Worm (Caenorhabditis elegans) whole organism, early embryonic: Measurements from ENCODE around the gene C56C10.4.

Experiments used
- B0310.2 ChIP-seq: sonication (generic microtip); optimal IDR thresholded peaks from 2 replicates; lab custom pipeline; 2016; ENCODE audit warnings: mild to moderate bottlenecking, missing genetic modification characterization, missing compliant biosample characterization
- F13C5.2 ChIP-seq: sonication (generic microtip); optimal IDR thresholded peaks from 2 replicates; lab custom pipeline; 2017; ENCODE audit warnings: mild to moderate bottlenecking, missing genetic modification characterization, inconsistent platforms, missing compliant biosample characterization
- aly-1 ChIP-seq: sonication (generic microtip); optimal IDR thresholded peaks from 2 replicates; lab custom pipeline; 2016; ENCODE audit warnings: missing genetic modification characterization, missing compliant biosample characterization
- ama-1 ChIP-seq: fragments of 150-350 bp; optimal IDR thresholded peaks from 2 replicates; lab custom pipeline; 2014
- ceh-13 ChIP-seq: fragments of 200-800 bp; sonication (Bioruptor generic); optimal IDR thresholded peaks from 2 replicates; lab custom pipeline; 2018; ENCODE audit warnings: mild to moderate bottlenecking, missing genetic modification characterization, missing compliant biosample characterization
- ceh-36 ChIP-seq: sonication (generic microtip); optimal IDR thresholded peaks from 2 replicates; lab custom pipeline; 2016; ENCODE audit warnings: missing genetic modification characterization, inconsistent platforms, missing compliant biosample characterization
- ets-7 ChIP-seq: sonication (generic microtip); optimal IDR thresholded peaks from 2 replicates; lab custom pipeline; 2016; ENCODE audit warnings: missing genotype, missing genetic modification characterization, missing compliant biosample characterization
- flt-1 ChIP-seq: fragments of 200-800 bp; sonication (Bioruptor generic); IDR thresholded peaks from 2 replicates; pipeline ENCODE4 v1.3.6; 2022; ENCODE audit warnings: missing genetic modification characterization, missing compliant biosample characterization
- hmbx-1 ChIP-seq: sonication (generic microtip); optimal IDR thresholded peaks from 2 replicates; lab custom pipeline; 2016; ENCODE audit warnings: mild to moderate bottlenecking, missing genetic modification characterization, missing compliant biosample characterization
- hmg-4 ChIP-seq: fragments of 200-800 bp; sonication (Bioruptor generic); optimal IDR thresholded peaks from 2 replicates; lab custom pipeline; 2018; ENCODE audit warnings: mild to moderate bottlenecking, missing genetic modification characterization, missing compliant biosample characterization
- hnd-1 ChIP-seq: sonication (generic microtip); optimal IDR thresholded peaks from 2 replicates; lab custom pipeline; 2016; ENCODE audit warnings: missing genetic modification characterization, missing compliant biosample characterization
- pes-1 ChIP-seq: fragments of 200-800 bp; sonication (Bioruptor generic); IDR thresholded peaks from 2 replicates; pipeline ENCODE4 v1.3.6; 2022; ENCODE audit warnings: missing genetic modification reagents, missing genetic modification characterization, missing compliant biosample characterization
- scrt-1 ChIP-seq: fragments of 200-800 bp; sonication (Bioruptor generic); IDR thresholded peaks from 2 replicates; pipeline ENCODE4 v1.3.6; 2022; ENCODE audit warnings: missing genetic modification characterization, missing compliant biosample characterization
- sea-1 ChIP-seq: fragments of 200-800 bp; sonication (Bioruptor generic); conservative IDR thresholded peaks from 2 replicates; pipeline ENCODE4 v1.3.6; 2022; ENCODE audit warnings: missing genetic modification characterization, missing compliant biosample characterization
- tbx-11 ChIP-seq: fragments of 200-800 bp; sonication (Bioruptor generic); IDR thresholded peaks from 2 replicates; pipeline ENCODE4 v1.3.6; 2022; ENCODE audit warnings: missing genetic modification characterization, missing compliant biosample characterization
- tbx-37 ChIP-seq: fragments of 200-800 bp; sonication (Bioruptor generic); conservative IDR thresholded peaks from 2 replicates; pipeline ENCODE4 v1.3.6; 2022; ENCODE audit warnings: missing genetic modification reagents, missing genetic modification characterization, missing compliant biosample characterization
- tra-4 ChIP-seq: sonication (generic microtip); optimal IDR thresholded peaks from 2 replicates; lab custom pipeline; 2017; ENCODE audit warnings: missing genetic modification characterization, missing compliant biosample characterization

Gene C56C10.4

DNA sequence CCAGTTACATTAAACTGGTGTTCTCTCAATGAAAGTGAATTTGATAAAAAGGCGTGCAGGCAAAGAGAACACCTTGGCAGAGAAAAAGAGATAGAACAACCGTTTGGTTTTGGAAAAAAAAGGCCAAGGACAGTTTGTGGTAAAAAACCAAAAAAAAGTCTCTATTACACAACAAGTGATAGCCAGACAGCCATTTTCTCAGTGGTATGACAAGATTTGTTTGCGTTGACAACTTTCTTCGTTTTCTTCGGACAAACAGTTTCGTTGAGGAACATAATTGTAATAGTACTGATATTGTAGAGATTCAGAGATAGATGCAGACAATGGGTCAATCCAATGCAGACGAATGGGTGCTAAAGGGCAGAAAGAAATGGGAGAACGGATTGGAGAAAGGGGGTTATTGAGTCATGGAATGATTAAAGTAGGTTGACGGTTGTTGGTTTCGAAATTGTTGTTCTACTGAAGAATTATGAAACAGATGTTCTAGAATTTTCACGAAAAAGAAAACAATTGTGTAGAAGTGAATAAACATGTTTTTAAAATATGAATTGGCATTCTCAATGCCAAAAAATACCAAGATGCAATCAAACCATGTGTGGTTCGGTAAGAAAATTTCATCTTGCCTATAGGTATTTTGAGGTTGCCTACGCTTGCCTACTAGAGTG is 20.5 kb upstream of the C56C10.4 start:
- TF ChIP-seq hnd-1 (no peak), tbx-11 (GFP tag; lab: Robert Waterston, UW) (no peak), sea-1 (GFP tag; lab: Robert Waterston, UW) (no peak), ceh-13 (GFP tag; lab: Kevin White, UChicago) (no peak), ceh-36 (no peak)

DNA sequence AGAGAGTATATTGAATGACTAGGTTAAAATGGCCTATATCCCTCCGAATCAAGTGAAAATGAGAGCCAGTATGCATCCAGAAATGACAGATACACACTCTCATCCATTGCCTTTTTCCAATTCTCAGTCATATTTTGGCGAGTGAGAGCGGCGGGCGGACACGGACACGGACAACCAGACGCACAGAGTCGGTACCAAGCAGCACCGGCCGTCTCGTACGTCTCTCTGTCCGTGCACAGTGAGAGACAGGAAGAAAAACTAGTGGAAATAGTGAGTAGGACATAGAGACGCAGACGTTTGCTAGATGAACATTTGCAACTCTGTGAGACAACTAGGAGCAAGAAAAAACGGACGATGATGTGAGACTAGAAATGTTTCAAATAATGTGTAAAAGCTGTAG is 19.6 kb upstream of the C56C10.4 start:
- no peak for TF ChIP-seq F13C5.2 (tag; lab: Kevin White, UChicago)
- TF ChIP-seq tbx-11 (GFP tag; lab: Robert Waterston, UW): no peak
- TF ChIP-seq flt-1: no peak
- TF ChIP-seq ama-1: no peak
- TF ChIP-seq ceh-13 (GFP tag; lab: Kevin White, UChicago): no peak
- no peak for TF ChIP-seq aly-1 (tag; lab: Kevin White, UChicago)
- no peak for TF ChIP-seq pes-1 (GFP tag; lab: Robert Waterston, UW)
- no peak for TF ChIP-seq scrt-1 (GFP tag; lab: Robert Waterston, UW)
- no peak for TF ChIP-seq tra-4
- TF ChIP-seq sea-1 (GFP tag; lab: Robert Waterston, UW): no peak
- no peak for TF ChIP-seq ceh-36
- no peak for TF ChIP-seq B0310.2 (tag; lab: Kevin White, UChicago)
- no peak for TF ChIP-seq ets-7 (tag; lab: Kevin White, UChicago)
- no peak for TF ChIP-seq hmg-4
- no peak for TF ChIP-seq hnd-1
- TF ChIP-seq tbx-37 (GFP tag; lab: Robert Waterston, UW): no peak
- TF ChIP-seq hmbx-1 (tag; lab: Kevin White, UChicago): no peak

DNA sequence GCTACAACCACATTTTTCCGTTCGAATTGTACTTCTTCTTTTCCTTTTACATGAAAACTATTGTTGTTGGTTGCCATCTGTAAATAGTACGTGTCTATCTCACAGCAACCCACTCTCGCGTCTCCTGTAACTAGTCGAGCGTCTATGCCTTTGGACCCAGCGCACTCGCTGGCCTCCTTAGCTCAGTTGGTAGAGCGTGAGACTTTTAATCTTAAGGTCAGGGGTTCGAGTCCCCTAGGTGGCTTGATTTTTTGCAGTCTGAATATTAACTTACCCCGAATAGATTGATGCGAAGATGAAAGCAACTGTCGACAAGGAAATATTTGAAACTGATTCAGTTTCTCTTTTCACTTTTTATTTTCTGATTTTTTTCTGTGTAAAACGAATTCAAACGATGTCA is 17.8 kb upstream of the C56C10.4 start, which contains the start of gene mpz-3:
Gene mpz-3, minus strand, starts transcription at position 320 of the 400 bp plus-strand sequence.
- peak; percentile 72 for TF ChIP-seq F13C5.2 (tag; lab: Kevin White, UChicago)
- peak; percentile 58 for TF ChIP-seq ceh-13 (GFP tag; lab: Kevin White, UChicago)
- peak; percentile 30 for TF ChIP-seq ets-7 (tag; lab: Kevin White, UChicago)
- TF ChIP-seq tra-4: no peak
- no peak for TF ChIP-seq hmg-4
- TF ChIP-seq scrt-1 (GFP tag; lab: Robert Waterston, UW): peak; percentile 77
- TF ChIP-seq hnd-1: peak; percentile 47
- TF ChIP-seq pes-1 (GFP tag; lab: Robert Waterston, UW): no peak
- TF ChIP-seq ceh-36: peak; percentile 64
- peak; percentile 30 for TF ChIP-seq B0310.2 (tag; lab: Kevin White, UChicago)
- peak; percentile 81; the same call in 1 of the 2 replicates for TF ChIP-seq flt-1
- peak; percentile 74 for TF ChIP-seq aly-1 (tag; lab: Kevin White, UChicago)
- TF ChIP-seq tbx-11 (GFP tag; lab: Robert Waterston, UW): peak; percentile 83
- no peak for TF ChIP-seq ama-1

DNA sequence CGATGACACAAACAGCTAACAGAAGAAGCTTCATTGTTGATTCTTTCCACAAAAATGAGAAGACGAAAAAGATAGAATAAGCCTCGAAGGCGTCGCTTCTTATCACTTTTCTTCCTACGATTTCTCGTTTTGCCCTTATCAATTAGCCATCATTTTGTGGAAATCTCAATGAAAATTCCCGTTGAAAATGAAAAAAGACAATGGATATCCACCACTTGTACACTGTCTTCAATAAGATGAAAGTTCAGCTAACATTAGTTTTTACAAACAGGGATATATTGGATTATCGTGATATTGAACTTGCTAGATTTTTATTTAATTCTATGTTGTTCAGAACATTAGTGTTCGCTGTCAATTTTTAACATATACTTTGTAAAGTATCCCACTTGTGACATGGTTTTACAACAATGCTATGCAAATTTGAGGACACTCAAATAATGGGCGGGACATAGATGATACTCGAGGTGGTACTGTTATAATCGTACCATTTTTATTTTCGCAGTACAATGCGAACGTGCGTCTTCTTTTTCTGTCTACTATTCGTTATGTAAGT is 16.2 kb upstream of the C56C10.4 start, which contains the start of the genes F18C5.5 and F18C5.9:
Gene F18C5.5, minus strand, starts transcription at position 101 of the 553 bp plus-strand sequence.
Gene F18C5.9, plus strand, starts transcription at position 503 of the 553 bp plus-strand sequence.
- TF ChIP-seq hmbx-1 (tag; lab: Kevin White, UChicago) (no peak), B0310.2 (tag; lab: Kevin White, UChicago) (no peak), tra-4 (no peak), F13C5.2 (tag; lab: Kevin White, UChicago) (no peak), ceh-36 (no peak), ama-1 (no peak), hmg-4 (no peak), tbx-37 (GFP tag; lab: Robert Waterston, UW) (no peak), flt-1 (no peak), ceh-13 (GFP tag; lab: Kevin White, UChicago) (no peak), pes-1 (GFP tag; lab: Robert Waterston, UW) (no peak), hnd-1 (no peak), scrt-1 (GFP tag; lab: Robert Waterston, UW) (no peak), sea-1 (GFP tag; lab: Robert Waterston, UW) (no peak), tbx-11 (GFP tag; lab: Robert Waterston, UW) (no peak)

DNA sequence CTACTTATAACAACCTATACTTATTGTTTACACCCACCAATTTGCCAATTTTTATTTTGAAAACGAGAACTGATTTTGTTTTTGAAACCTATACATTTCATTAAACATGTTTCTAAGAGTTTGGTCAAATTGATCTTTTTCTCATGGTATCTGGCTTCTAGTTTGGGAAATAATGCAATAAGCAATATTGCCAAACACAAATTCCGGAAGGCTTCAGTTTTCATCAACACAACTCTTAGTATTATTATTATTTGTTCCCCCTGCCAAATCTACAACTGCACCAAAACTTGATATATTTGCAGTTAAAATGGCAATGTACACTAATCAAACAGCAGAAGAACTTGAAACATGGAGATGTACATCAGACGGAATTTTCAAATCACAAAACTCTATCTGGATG is 14.2 kb upstream of the C56C10.4 start, which contains the start of gene sra-27:
Gene sra-27, plus strand, starts transcription at position 301 of the 400 bp plus-strand sequence.
- no peak for TF ChIP-seq flt-1
- no peak for TF ChIP-seq hmg-4
- no peak for TF ChIP-seq ceh-13 (GFP tag; lab: Kevin White, UChicago)
- TF ChIP-seq tbx-11 (GFP tag; lab: Robert Waterston, UW): no peak
- TF ChIP-seq tra-4: no peak
- no peak for TF ChIP-seq scrt-1 (GFP tag; lab: Robert Waterston, UW)
- no peak for TF ChIP-seq aly-1 (tag; lab: Kevin White, UChicago)
- no peak for TF ChIP-seq F13C5.2 (tag; lab: Kevin White, UChicago)
- no peak for TF ChIP-seq hmbx-1 (tag; lab: Kevin White, UChicago)
- TF ChIP-seq ceh-36: no peak
- TF ChIP-seq sea-1 (GFP tag; lab: Robert Waterston, UW): no peak
- TF ChIP-seq ama-1: no peak
- no peak for TF ChIP-seq ets-7 (tag; lab: Kevin White, UChicago)
- TF ChIP-seq B0310.2 (tag; lab: Kevin White, UChicago): no peak
- TF ChIP-seq tbx-37 (GFP tag; lab: Robert Waterston, UW): no peak
- TF ChIP-seq hnd-1: no peak

DNA sequence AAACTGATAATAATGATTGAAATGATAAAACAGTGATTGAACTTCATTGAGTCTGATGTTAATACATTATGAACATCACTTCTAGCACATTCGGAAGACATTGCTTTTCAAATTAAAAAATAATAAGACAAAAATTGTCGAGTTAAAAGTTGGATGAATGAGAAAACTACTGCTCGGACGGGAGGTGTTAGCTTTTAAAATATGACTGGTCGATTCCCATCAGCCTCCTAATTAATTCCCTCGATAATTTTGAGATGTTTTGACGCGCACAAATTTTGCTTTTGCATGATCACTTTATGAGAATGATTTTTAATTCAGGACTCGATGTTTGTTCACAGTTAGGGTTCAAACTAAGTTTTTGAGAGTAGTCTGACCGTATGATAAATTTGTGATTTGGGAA is 9.2 kb upstream of the C56C10.4 start, which contains the start of gene sra-28:
Gene sra-28, minus strand, starts transcription at position 101 of the 400 bp plus-strand sequence.
- no peak for TF ChIP-seq ama-1
- TF ChIP-seq aly-1 (tag; lab: Kevin White, UChicago): no peak
- no peak for TF ChIP-seq F13C5.2 (tag; lab: Kevin White, UChicago)
- TF ChIP-seq hmbx-1 (tag; lab: Kevin White, UChicago): no peak
- no peak for TF ChIP-seq sea-1 (GFP tag; lab: Robert Waterston, UW)
- TF ChIP-seq flt-1: no peak
- no peak for TF ChIP-seq ceh-36
- no peak for TF ChIP-seq B0310.2 (tag; lab: Kevin White, UChicago)
- no peak for TF ChIP-seq pes-1 (GFP tag; lab: Robert Waterston, UW)

DNA sequence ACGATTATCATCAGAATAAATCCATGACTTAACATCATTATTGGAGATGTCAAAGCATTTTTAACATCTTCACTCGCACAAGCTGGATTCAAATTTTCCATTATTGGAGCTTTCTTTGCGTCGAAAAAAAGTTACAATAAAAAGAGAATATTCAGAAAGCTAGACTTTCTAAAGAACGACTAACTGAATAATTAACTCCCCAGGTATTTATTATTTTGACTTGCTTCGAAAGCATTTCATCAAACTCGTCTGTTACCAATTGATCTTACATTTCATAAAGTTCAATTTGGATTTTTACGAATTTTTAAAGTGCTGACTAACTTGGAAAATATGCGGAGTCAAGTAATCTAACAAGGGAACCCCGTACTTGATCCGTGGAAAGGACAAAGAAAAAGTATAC is 7.2 kb upstream of the C56C10.4 start, which contains the start of gene sra-29:
Gene sra-29, minus strand, starts transcription at position 101 of the 400 bp plus-strand sequence.
- TF ChIP-seq pes-1 (GFP tag; lab: Robert Waterston, UW) (no peak), F13C5.2 (tag; lab: Kevin White, UChicago) (no peak), hmbx-1 (tag; lab: Kevin White, UChicago) (no peak), ceh-36 (no peak)
